Fruit fly (Drosophila melanogaster): ENCODE results near the gene mRpL49.

dm6 chrX:12869850-12870249 lies 37.1 kb upstream of the mRpL49 start:
- no peak for TF ChIP-seq Eip93F (GFP tag; optimal IDR thresholded peaks at IDR 0.05)
- TF ChIP-seq fd59A (GFP tag; optimal IDR thresholded peaks at IDR 0.05) = no peak
- no peak for TF ChIP-seq Gug (GFP tag; IDR thresholded peaks at IDR 0.05)
- no peak for TF ChIP-seq CG11294 (GFP tag; IDR thresholded peaks at IDR 0.05)
- TF ChIP-seq Smox (GFP tag; optimal IDR thresholded peaks at IDR 0.05) = no peak
- no peak for TF ChIP-seq CG34406 (GFP tag; optimal IDR thresholded peaks at IDR 0.05)
- TF ChIP-seq pdm3 (GFP tag; optimal IDR thresholded peaks at IDR 0.05) = no peak
- TF ChIP-seq Lpt (GFP tag; optimal IDR thresholded peaks at IDR 0.05) = no peak
- TF ChIP-seq dsx (GFP tag; optimal IDR thresholded peaks at IDR 0.05; ENCODE audit: poor library complexity, severe bottlenecking) = no peak
- no peak for TF ChIP-seq Blimp-1 (GFP tag; optimal IDR thresholded peaks at IDR 0.05)
- no peak for TF ChIP-seq topi (GFP tag; optimal IDR thresholded peaks at IDR 0.05)
- TF ChIP-seq Sox102F (GFP tag; optimal IDR thresholded peaks at IDR 0.05) = no peak
- TF ChIP-seq cyc (GFP tag; optimal IDR thresholded peaks at IDR 0.05) = no peak

Data from whole organism, prepupa.